Fruit fly (Drosophila melanogaster) whole organism, embryonic: ENCODE results near the gene HipHop.

Experiments
- Abd-B ChIP-seq: fragments of 200-800 bp; sonication (Bioruptor generic); optimal IDR thresholded peaks from 2 replicates; lab custom pipeline; 2018; ENCODE audit warnings: missing biosample characterization, mild to moderate bottlenecking, missing genetic modification characterization, moderate library complexity
- Adf1 ChIP-seq: fragments of 200-800 bp; sonication (Bioruptor generic); IDR thresholded peaks from 2 replicates; pipeline ENCODE4 v1.3.6; 2022; ENCODE audit warnings: missing biosample characterization, missing genetic modification characterization
- Aef1 ChIP-seq: fragments of 200-800 bp; sonication (Bioruptor generic); IDR thresholded peaks from 3 replicates; pipeline ENCODE4 v1.3.6; 2022; ENCODE audit warnings: missing biosample characterization, missing genetic modification characterization
- BEAF-32 ChIP-seq: fragments of 200-800 bp; sonication (Bioruptor generic); optimal IDR thresholded peaks from 3 replicates; lab custom pipeline; 2017; ENCODE audit warnings: missing biosample characterization, missing genetic modification characterization, mild to moderate bottlenecking, moderate library complexity, missing genetic modification reagents
- CG10979 ChIP-seq: fragments of 200-800 bp; sonication (Bioruptor generic); optimal IDR thresholded peaks from 2 replicates; lab custom pipeline; 2018; ENCODE audit warnings: missing biosample characterization, mild to moderate bottlenecking, missing genetic modification characterization, moderate library complexity
- CG11723 ChIP-seq: fragments of 200-800 bp; sonication (Bioruptor generic); optimal IDR thresholded peaks from 2 replicates; lab custom pipeline; 2017; ENCODE audit warnings: missing biosample characterization, mild to moderate bottlenecking, missing genetic modification characterization
- CG12155 ChIP-seq: fragments of 200-800 bp; sonication (Bioruptor generic); optimal IDR thresholded peaks from 3 replicates; lab custom pipeline; 2016; ENCODE audit warnings: missing biosample characterization, missing genetic modification characterization
- CG12744 ChIP-seq: fragments of 200-800 bp; sonication (Bioruptor generic); optimal IDR thresholded peaks from 2 replicates; lab custom pipeline; 2016; ENCODE audit warnings: missing biosample characterization, missing genetic modification characterization
- CG1832 ChIP-seq: fragments of 200-800 bp; sonication (Bioruptor generic); optimal IDR thresholded peaks from 2 replicates; lab custom pipeline; 2017; ENCODE audit warnings: missing biosample characterization, mild to moderate bottlenecking, missing genetic modification characterization, inconsistent platforms
- CG2129 ChIP-seq: fragments of 200-800 bp; sonication (Bioruptor generic); IDR thresholded peaks from 2 replicates; pipeline ENCODE4 v1.3.6; 2022; ENCODE audit warnings: missing biosample characterization, missing genetic modification characterization; ENCODE audit not compliant: partially characterized antibody
- CG32767 ChIP-seq: fragments of 200-800 bp; sonication (Bioruptor generic); IDR thresholded peaks from 2 replicates; pipeline ENCODE4 v1.3.6; 2022; ENCODE audit warnings: missing biosample characterization, missing genetic modification characterization
- CG34224 ChIP-seq: fragments of 200-800 bp; sonication (Bioruptor generic); IDR thresholded peaks from 3 replicates; pipeline ENCODE4 v1.3.6; 2022; ENCODE audit warnings: missing biosample characterization, missing genetic modification characterization; ENCODE audit not compliant: partially characterized antibody
- CG3838 ChIP-seq: fragments of 200-800 bp; sonication (Bioruptor generic); optimal IDR thresholded peaks from 3 replicates; lab custom pipeline; 2016; ENCODE audit warnings: missing biosample characterization, missing genetic modification characterization
- CG4854 ChIP-seq: fragments of 200-800 bp; sonication (Bioruptor generic); optimal IDR thresholded peaks from 2 replicates; lab custom pipeline; 2016; ENCODE audit warnings: missing biosample characterization, missing genetic modification characterization, inconsistent platforms
- CG8089 ChIP-seq: fragments of 200-800 bp; sonication (Bioruptor generic); optimal IDR thresholded peaks from 3 replicates; lab custom pipeline; 2016; ENCODE audit warnings: missing biosample characterization, missing genetic modification characterization
- CG8944 ChIP-seq: fragments of 200-800 bp; sonication (Bioruptor generic); optimal IDR thresholded peaks from 3 replicates; lab custom pipeline; 2016; ENCODE audit warnings: missing biosample characterization, missing genetic modification characterization
- CG9727 ChIP-seq: fragments of 200-800 bp; sonication (Bioruptor generic); optimal IDR thresholded peaks from 3 replicates; lab custom pipeline; 2017; ENCODE audit warnings: missing biosample characterization, mild to moderate bottlenecking, missing genetic modification characterization
- CG9876 ChIP-seq: fragments of 200-800 bp; sonication (Bioruptor generic); optimal IDR thresholded peaks from 2 replicates; lab custom pipeline; 2016; ENCODE audit warnings: missing biosample characterization, missing genetic modification characterization
- CHES-1-like ChIP-seq: fragments of 200-800 bp; sonication (Bioruptor generic); optimal IDR thresholded peaks from 2 replicates; lab custom pipeline; 2016; ENCODE audit warnings: missing biosample characterization, missing genetic modification characterization
- Dfd ChIP-seq, 2 experiments: fragments of >200 bp; optimal IDR thresholded peaks; 2 replicates each; lab custom pipeline; 2017; ENCODE audit warnings: missing biosample characterization in 2 of 2, missing genetic modification characterization in 2 of 2
- Kr ChIP-seq: fragments of 200-800 bp; sonication (Bioruptor generic); optimal IDR thresholded peaks from 2 replicates; lab custom pipeline; 2017; ENCODE audit warnings: missing biosample characterization, mild to moderate bottlenecking, missing genetic modification characterization
- MESR4 ChIP-seq: fragments of 200-800 bp; sonication (Bioruptor generic); optimal IDR thresholded peaks from 2 replicates; lab custom pipeline; 2018; ENCODE audit warnings: missing biosample characterization, mild to moderate bottlenecking, missing genetic modification characterization, moderate library complexity
- NC2α ChIP-seq: fragments of 200-800 bp; sonication (Bioruptor generic); optimal IDR thresholded peaks from 2 replicates; lab custom pipeline; 2016; ENCODE audit warnings: missing biosample characterization, missing genetic modification characterization
- NC2β ChIP-seq: fragments of 200-800 bp; sonication (Bioruptor generic); optimal IDR thresholded peaks from 2 replicates; lab custom pipeline; 2016; ENCODE audit warnings: missing biosample characterization, missing genetic modification characterization
- PHDP ChIP-seq: fragments of 200-800 bp; sonication (Bioruptor generic); optimal IDR thresholded peaks from 3 replicates; lab custom pipeline; 2018; ENCODE audit warnings: missing biosample characterization, mild to moderate bottlenecking, missing genetic modification characterization, moderate library complexity
- Scr ChIP-seq: fragments of 200-800 bp; sonication (Bioruptor generic); IDR thresholded peaks from 2 replicates; pipeline ENCODE4 v1.3.6; 2022; ENCODE audit warnings: missing biosample characterization, missing genetic modification characterization; ENCODE audit not compliant: partially characterized antibody
- Sin3A ChIP-seq: fragments of >200 bp; optimal IDR thresholded peaks from 2 replicates; lab custom pipeline; 2018
- Stat92E ChIP-seq, 3 experiments: fragments of >200 bp in 2 of 3; fragments of 200-800 bp in 1 of 3; sonication (Bioruptor generic) in 1 of 3; optimal IDR thresholded peaks; 2 replicates each; lab custom pipeline; 2017 to 2019; ENCODE audit warnings: missing biosample characterization in 3 of 3, missing genetic modification characterization in 3 of 3, mild to moderate bottlenecking in 1 of 3, moderate library complexity in 1 of 3
- Taf1 ChIP-seq: fragments of 200-800 bp; sonication (Bioruptor generic); IDR thresholded peaks from 2 replicates; pipeline ENCODE4 v1.3.6; 2022; ENCODE audit warnings: missing biosample characterization, missing genetic modification characterization
- Xrp1 ChIP-seq: fragments of 200-800 bp; sonication (Bioruptor generic); IDR thresholded peaks from 2 replicates; pipeline ENCODE4 v1.3.6; 2022; ENCODE audit warnings: missing biosample characterization, missing genetic modification characterization
- al ChIP-seq: fragments of 200-800 bp; sonication (Bioruptor generic); IDR thresholded peaks from 2 replicates; pipeline ENCODE4 v1.3.6; 2022; ENCODE audit warnings: missing biosample characterization, missing genetic modification characterization
- caup ChIP-seq: fragments of 200-800 bp; sonication (Bioruptor generic); optimal IDR thresholded peaks from 3 replicates; lab custom pipeline; 2017; ENCODE audit warnings: missing biosample characterization, mild to moderate bottlenecking, missing genetic modification characterization, moderate library complexity; ENCODE audit not compliant: severe bottlenecking
- da ChIP-seq: fragments of 200-800 bp; sonication (Bioruptor generic); optimal IDR thresholded peaks from 2 replicates; lab custom pipeline; 2016; ENCODE audit warnings: missing biosample characterization, missing genetic modification characterization
- dati ChIP-seq: fragments of 200-800 bp; sonication (Bioruptor generic); IDR thresholded peaks from 2 replicates; pipeline ENCODE4 v1.3.6; 2022; ENCODE audit warnings: missing biosample characterization, missing genetic modification characterization
- dm ChIP-seq: fragments of 200-800 bp; sonication (Bioruptor generic); optimal IDR thresholded peaks from 3 replicates; lab custom pipeline; 2016; ENCODE audit warnings: missing biosample characterization, missing genetic modification characterization
- esg ChIP-seq: fragments of 200-800 bp; sonication (Bioruptor generic); conservative IDR thresholded peaks from 2 replicates; pipeline ENCODE4 v1.3.6; 2022; ENCODE audit warnings: missing biosample characterization, missing genetic modification characterization
- grn ChIP-seq: fragments of 200-800 bp; sonication (Bioruptor generic); optimal IDR thresholded peaks from 3 replicates; lab custom pipeline; 2017; ENCODE audit warnings: missing biosample characterization, missing genetic modification characterization
- h ChIP-seq: fragments of >200 bp; optimal IDR thresholded peaks from 2 replicates; lab custom pipeline; 2017
- ind ChIP-seq: fragments of 200-800 bp; sonication (Bioruptor generic); optimal IDR thresholded peaks from 3 replicates; lab custom pipeline; 2016; ENCODE audit warnings: missing biosample characterization, missing genetic modification characterization
- kni ChIP-seq: fragments of 200-800 bp; sonication (Bioruptor generic); optimal IDR thresholded peaks from 3 replicates; lab custom pipeline; 2017; ENCODE audit warnings: mild to moderate bottlenecking, missing biosample characterization, missing genetic modification reagents, missing genetic modification characterization
- lilli ChIP-seq: fragments of 200-800 bp; sonication (Bioruptor generic); optimal IDR thresholded peaks from 3 replicates; lab custom pipeline; 2016; ENCODE audit warnings: missing biosample characterization, missing genetic modification characterization
- lov ChIP-seq, 2 experiments: fragments of 200-800 bp in 1 of 2; fragments of >200 bp in 1 of 2; sonication (Bioruptor generic) in 1 of 2; IDR thresholded peaks in 1 of 2; optimal IDR thresholded peaks in 1 of 2; 2 replicates in 1 of 2; 3 replicates in 1 of 2; pipeline versions ENCODE4 v1.3.6 to Lab custom; 2017 to 2022; ENCODE audit warnings: missing biosample characterization in 1 of 2, missing genetic modification characterization in 1 of 2
- maf-S ChIP-seq: fragments of 200-800 bp; sonication (Bioruptor generic); optimal IDR thresholded peaks from 2 replicates; lab custom pipeline; 2016; ENCODE audit warnings: missing biosample characterization, missing genetic modification characterization
- org-1 ChIP-seq: fragments of 200-800 bp; sonication (Bioruptor generic); optimal IDR thresholded peaks from 2 replicates; lab custom pipeline; 2017; ENCODE audit warnings: missing biosample characterization, missing genetic modification characterization
- pros ChIP-seq: fragments of 200-800 bp; sonication (Bioruptor generic); optimal IDR thresholded peaks from 3 replicates; lab custom pipeline; 2019; ENCODE audit warnings: missing biosample characterization, mild to moderate bottlenecking, missing genetic modification characterization, moderate library complexity
- run ChIP-seq: fragments of 200-800 bp; sonication (Bioruptor generic); optimal IDR thresholded peaks from 3 replicates; lab custom pipeline; 2018; ENCODE audit warnings: missing biosample characterization, mild to moderate bottlenecking, missing genetic modification characterization
- scrt ChIP-seq: fragments of 200-800 bp; sonication (Bioruptor generic); optimal IDR thresholded peaks from 2 replicates; lab custom pipeline; 2018; ENCODE audit warnings: missing biosample characterization, mild to moderate bottlenecking, missing genetic modification characterization, moderate library complexity
- sd ChIP-seq: fragments of 200-800 bp; sonication (Bioruptor generic); optimal IDR thresholded peaks from 3 replicates; lab custom pipeline; 2018; ENCODE audit warnings: missing biosample characterization, mild to moderate bottlenecking, missing genetic modification characterization, moderate library complexity
- zen ChIP-seq: fragments of 200-800 bp; sonication (Bioruptor generic); optimal IDR thresholded peaks from 3 replicates; lab custom pipeline; 2018; ENCODE audit warnings: missing biosample characterization, mild to moderate bottlenecking, missing genetic modification characterization, moderate library complexity

HipHop gene

dm6 chr3L:18813963-18814647, 6.9 kb upstream of the HipHop start (continued):
- TF ChIP-seq CG8944 (GFP tag; lab: Kevin White, UChicago) (no peak), grn (GFP tag; lab: Kevin White, UChicago) (peak; percentile 80), CG12744 (peak; percentile 65), MESR4 (GFP tag; lab: Kevin White, UChicago) (no peak), zen (tag; lab: Kevin White, UChicago) (peak; percentile 41), Scr (no peak), Taf1 (GFP tag; lab: Robert Waterston, UW) (no peak), Stat92E (GFP tag; optimal IDR thresholded peaks at IDR 0.05; lab: Kevin White, UChicago) (no peak), BEAF-32 (no peak), NC2α (no peak), CG11723 (GFP tag; lab: Kevin White, UChicago) (no peak), Adf1 (GFP tag; lab: Robert Waterston, UW) (peak; percentile 50; the same call in 1 of the 2 replicates), Sin3A (lab: Kevin White, UChicago) (no peak), sd (tag; lab: Kevin White, UChicago) (peak; percentile 90), CG12155 (peak; percentile 16), PHDP (tag; lab: Kevin White, UChicago) (peak; percentile 58), Xrp1 (peak; percentile 77), CG34224 (GFP tag; lab: Robert Waterston, UW) (peak; percentile 53; the same call in 1 of the 3 replicates), CG3838 (GFP tag; lab: Kevin White, UChicago) (peak; percentile 69), CG8089 (peak; percentile 56), Kr (peak; percentile 65), CHES-1-like (GFP tag; lab: Kevin White, UChicago) (peak; percentile 85), CG2129 (GFP tag; lab: Robert Waterston, UW) (no peak), lov (optimal IDR thresholded peaks at IDR 0.05; lab: Kevin White, UChicago) (no peak), lov (GFP tag; IDR thresholded peaks at IDR 0.05; lab: Robert Waterston, UW) (no peak), CG1832 (no peak), pros (GFP tag; lab: Kevin White, UChicago) (peak; percentile 45), caup (GFP tag; lab: Kevin White, UChicago) (peak; percentile 91), Aef1 (peak; percentile 88), maf-S (GFP tag; lab: Kevin White, UChicago) (peak; percentile 25), al (GFP tag; lab: Robert Waterston, UW) (no peak), esg (GFP tag; lab: Robert Waterston, UW) (no peak), NC2β (GFP tag; lab: Kevin White, UChicago) (peak; percentile 50), scrt (GFP tag; lab: Kevin White, UChicago) (peak; percentile 41), Dfd (GFP tag; optimal IDR thresholded peaks at IDR 0.05; lab: Kevin White, UChicago) (no peak), da (GFP tag; lab: Kevin White, UChicago) (peak; percentile 42), lilli (peak; percentile 10), dati (GFP tag; lab: Robert Waterston, UW) (no peak), Abd-B (GFP tag; lab: Kevin White, UChicago) (no peak), CG9876 (peak; percentile 45), CG9727 (GFP tag; lab: Kevin White, UChicago) (peak; percentile 80), ind (GFP tag; lab: Kevin White, UChicago) (no peak), dm (GFP tag; lab: Kevin White, UChicago) (peak; percentile 36), kni (peak; percentile 73), org-1 (GFP tag; lab: Kevin White, UChicago) (peak; percentile 80), CG10979 (tag; lab: Kevin White, UChicago) (peak; percentile 4), h (lab: Kevin White, UChicago) (no peak), CG32767 (GFP tag; lab: Robert Waterston, UW) (peak; percentile 70; the same call in 1 of the 2 replicates), CG4854 (GFP tag; lab: Kevin White, UChicago) (peak; percentile 42), run (tag; lab: Kevin White, UChicago) (peak; percentile 75)
